Fruit fly (Drosophila melanogaster) whole organism, adult: ENCODE results near the gene LUBEL.

Experiments
- CG11617 ChIP-seq: fragments of 200-800 bp; sonication (Bioruptor generic); optimal IDR thresholded peaks from 2 replicates; lab custom pipeline; 2017; ENCODE audit warnings: mild to moderate bottlenecking, missing biosample characterization, missing genetic modification reagents, missing genetic modification characterization
- CG12768 ChIP-seq: fragments of 200-800 bp; sonication (Bioruptor generic); optimal IDR thresholded peaks from 2 replicates; lab custom pipeline; 2017; ENCODE audit warnings: missing biosample characterization, missing genetic modification characterization, mild to moderate bottlenecking, moderate library complexity, missing genetic modification reagents
- CG14711 ChIP-seq: fragments of 200-800 bp; sonication (Bioruptor generic); optimal IDR thresholded peaks from 2 replicates; lab custom pipeline; 2018; ENCODE audit warnings: missing biosample characterization, mild to moderate bottlenecking, missing genetic modification characterization, moderate library complexity
- CG1620 ChIP-seq: fragments of 200-800 bp; sonication (Bioruptor generic); optimal IDR thresholded peaks from 2 replicates; lab custom pipeline; 2016; ENCODE audit warnings: missing biosample characterization, missing genetic modification characterization
- CG33017 ChIP-seq: fragments of 200-800 bp; sonication (Bioruptor generic); optimal IDR thresholded peaks from 2 replicates; lab custom pipeline; 2018; ENCODE audit warnings: missing biosample characterization, mild to moderate bottlenecking, missing genetic modification characterization, moderate library complexity
- CG5204 ChIP-seq: fragments of 200-800 bp; sonication (Bioruptor generic); optimal IDR thresholded peaks from 2 replicates; lab custom pipeline; 2016; ENCODE audit warnings: missing biosample characterization, missing genetic modification characterization
- CG7045 ChIP-seq: fragments of 200-800 bp; sonication (Bioruptor generic); optimal IDR thresholded peaks from 2 replicates; lab custom pipeline; 2017; ENCODE audit warnings: missing biosample characterization, mild to moderate bottlenecking, missing genetic modification characterization
- CG7101 ChIP-seq: fragments of 200-800 bp; sonication (Bioruptor generic); optimal IDR thresholded peaks from 2 replicates; lab custom pipeline; 2018; ENCODE audit warnings: missing biosample characterization, mild to moderate bottlenecking, missing genetic modification characterization, moderate library complexity
- Clk ChIP-seq: fragments of 200-800 bp; sonication (Bioruptor generic); optimal IDR thresholded peaks from 2 replicates; lab custom pipeline; 2017; ENCODE audit warnings: missing biosample characterization, missing genetic modification characterization
- Crg-1 ChIP-seq: fragments of 200-800 bp; sonication (Bioruptor generic); optimal IDR thresholded peaks from 2 replicates; lab custom pipeline; 2016; ENCODE audit warnings: missing biosample characterization, missing genetic modification characterization
- Hr96 ChIP-seq: fragments of 200-800 bp; sonication (Bioruptor generic); optimal IDR thresholded peaks from 2 replicates; lab custom pipeline; 2016; ENCODE audit warnings: missing biosample characterization, missing genetic modification characterization
- Mnt ChIP-seq: fragments of 200-800 bp; sonication (Bioruptor generic); optimal IDR thresholded peaks from 2 replicates; lab custom pipeline; 2016; ENCODE audit warnings: missing biosample characterization, mild to moderate bottlenecking, missing genetic modification characterization
- bab1 ChIP-seq: fragments of 200-800 bp; sonication (Bioruptor generic); optimal IDR thresholded peaks from 3 replicates; lab custom pipeline; 2019; ENCODE audit warnings: missing biosample characterization, mild to moderate bottlenecking, missing genetic modification characterization, moderate library complexity
- cic ChIP-seq: fragments of 200-800 bp; sonication (Bioruptor generic); optimal IDR thresholded peaks from 2 replicates; lab custom pipeline; 2017; ENCODE audit warnings: missing biosample characterization, mild to moderate bottlenecking, missing genetic modification characterization, moderate library complexity
- cnc ChIP-seq, 2 experiments: fragments of >200 bp; optimal IDR thresholded peaks; 2 replicates each; lab custom pipeline; 2017
- kay ChIP-seq: fragments of 200-800 bp; sonication (Bioruptor generic); peaks from one replicate; lab custom pipeline; 2016; ENCODE audit warnings: missing biosample characterization, missing genetic modification characterization, borderline replicate concordance
- ovo ChIP-seq: fragments of 200-800 bp; sonication (Bioruptor generic); optimal IDR thresholded peaks from 2 replicates; lab custom pipeline; 2016; ENCODE audit warnings: missing biosample characterization, missing genetic modification characterization
- pad ChIP-seq: fragments of 200-800 bp; sonication (Bioruptor generic); optimal IDR thresholded peaks from 3 replicates; lab custom pipeline; 2017; ENCODE audit warnings: missing biosample characterization, missing genetic modification characterization, mild to moderate bottlenecking, moderate library complexity, missing genetic modification reagents
- tj ChIP-seq: fragments of 200-800 bp; sonication (Bioruptor generic); optimal IDR thresholded peaks from 3 replicates; lab custom pipeline; 2017; ENCODE audit warnings: missing biosample characterization, mild to moderate bottlenecking, missing genetic modification characterization, moderate library complexity
- toe ChIP-seq: fragments of 200-800 bp; sonication (Bioruptor generic); optimal IDR thresholded peaks from 2 replicates; lab custom pipeline; 2016; ENCODE audit warnings: missing biosample characterization, missing genetic modification characterization

Gene LUBEL

dm6 chr2L:6786674-6787028 is 14.1 kb upstream of the LUBEL start, which contains the start of gene nrv1:
Gene nrv1 (minus strand): TSS chr2L:6786861.
- TF ChIP-seq kay (no peak), CG14711 (tag; lab: Kevin White, UChicago) (no peak), Hr96 (GFP tag; lab: Kevin White, UChicago) (no peak), cic (GFP tag; lab: Kevin White, UChicago) (no peak), Crg-1 (no peak), CG11617 (GFP tag; lab: Kevin White, UChicago) (no peak), ovo (GFP tag; lab: Kevin White, UChicago) (no peak), CG1620 (GFP tag; lab: Kevin White, UChicago) (no peak), CG33017 (no peak), tj (GFP tag; lab: Kevin White, UChicago) (no peak), CG7101 (tag; lab: Kevin White, UChicago) (no peak), CG12768 (GFP tag; lab: Kevin White, UChicago) (no peak), CG5204 (no peak), CG7045 (GFP tag; lab: Kevin White, UChicago) (no peak), bab1 (GFP tag; lab: Kevin White, UChicago) (no peak), cnc (optimal IDR thresholded peaks at IDR 0.05; lab: Kevin White, UChicago) (no peak)

DNA sequence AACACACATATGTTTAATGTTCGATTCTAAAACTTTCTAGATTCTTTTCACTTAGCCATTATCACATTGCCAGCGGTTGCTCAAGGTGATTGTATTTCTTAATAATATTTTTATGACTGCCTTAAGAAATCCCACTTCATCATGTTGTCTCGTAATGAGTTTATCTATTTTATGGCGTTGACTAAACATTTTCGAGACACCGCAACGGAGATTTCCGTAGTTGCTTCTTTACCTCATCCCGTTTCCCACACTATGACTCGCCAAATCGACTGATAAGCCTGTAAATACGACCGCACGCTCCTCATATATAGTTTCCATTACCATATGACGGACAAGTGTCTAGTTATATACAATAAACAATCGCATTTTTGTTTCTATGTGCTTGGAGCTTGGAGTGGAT is 13.0 kb upstream of the LUBEL start:
- TF ChIP-seq CG7101 (tag; lab: Kevin White, UChicago) (peak; percentile 20), cic (GFP tag; lab: Kevin White, UChicago) (peak; percentile 53), CG12768 (GFP tag; lab: Kevin White, UChicago) (peak; percentile 0), Crg-1 (no peak), CG11617 (GFP tag; lab: Kevin White, UChicago) (no peak), kay (peak; percentile 97), cnc (optimal IDR thresholded peaks at IDR 0.05; lab: Kevin White, UChicago) (peak in 1 of 2 experiments; percentile 23)

- TF ChIP-seq Clk (GFP tag; lab: Kevin White, UChicago): no peak
- TF ChIP-seq kay: peak; percentile 91
- TF ChIP-seq tj (GFP tag; lab: Kevin White, UChicago): peak; percentile 33
- no peak for TF ChIP-seq Hr96 (GFP tag; lab: Kevin White, UChicago)
- TF ChIP-seq bab1 (GFP tag; lab: Kevin White, UChicago): no peak
- no peak for TF ChIP-seq CG11617 (GFP tag; lab: Kevin White, UChicago)
Measured at dm6 chr2L:6784235-6784634, 11.7 kb upstream of the LUBEL start.

- peak; percentile 26 for TF ChIP-seq pad (GFP tag; lab: Kevin White, UChicago)
- TF ChIP-seq Clk (GFP tag; lab: Kevin White, UChicago): no peak
Measured at dm6 chr2L:6783395-6783794, 10.8 kb upstream of the LUBEL start.

dm6 chr2L:6774853-6775252 is 2.3 kb upstream of the LUBEL start:
- TF ChIP-seq CG33017 (peak; percentile 13), CG12768 (GFP tag; lab: Kevin White, UChicago) (no peak), Clk (GFP tag; lab: Kevin White, UChicago) (no peak), cic (GFP tag; lab: Kevin White, UChicago) (no peak), CG5204 (peak; percentile 22), Crg-1 (no peak), bab1 (GFP tag; lab: Kevin White, UChicago) (no peak), cnc (optimal IDR thresholded peaks at IDR 0.05; lab: Kevin White, UChicago) (no peak), tj (GFP tag; lab: Kevin White, UChicago) (peak; percentile 12), CG7045 (GFP tag; lab: Kevin White, UChicago) (peak; percentile 16), ovo (GFP tag; lab: Kevin White, UChicago) (no peak), toe (GFP tag; lab: Kevin White, UChicago) (no peak), CG7101 (tag; lab: Kevin White, UChicago) (no peak), Hr96 (GFP tag; lab: Kevin White, UChicago) (peak; percentile 4)

DNA sequence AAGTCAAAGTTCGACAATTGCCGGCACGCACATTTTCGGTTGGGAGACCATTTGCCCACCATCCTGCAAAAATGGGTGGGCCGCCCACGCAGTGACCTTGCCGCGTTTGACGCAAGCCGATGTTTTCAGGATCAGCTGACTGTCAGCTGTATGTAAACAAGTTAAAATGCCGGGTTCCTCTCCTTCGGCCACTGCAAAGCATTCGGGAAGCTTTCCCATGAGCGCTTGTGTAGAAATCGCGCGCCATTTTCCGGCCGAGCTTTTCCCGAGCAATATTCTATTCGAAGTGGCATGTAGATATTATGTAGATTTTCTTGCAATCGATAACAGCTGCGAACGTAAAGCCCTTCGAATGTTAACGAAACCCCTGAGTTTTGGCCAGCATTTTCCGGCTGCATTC is 1.1 kb upstream of the LUBEL start, which contains the start of gene CG17378:
CG17378 (plus strand) TSS at position 397 of the 400 bp plus-strand sequence.
- no peak for TF ChIP-seq cic (GFP tag; lab: Kevin White, UChicago)
- TF ChIP-seq Mnt (GFP tag; lab: Kevin White, UChicago): no peak
- no peak for TF ChIP-seq CG5204
- TF ChIP-seq CG11617 (GFP tag; lab: Kevin White, UChicago): no peak
- TF ChIP-seq tj (GFP tag; lab: Kevin White, UChicago): no peak
- no peak for TF ChIP-seq CG33017
- TF ChIP-seq CG1620 (GFP tag; lab: Kevin White, UChicago): no peak
- TF ChIP-seq bab1 (GFP tag; lab: Kevin White, UChicago): no peak
- TF ChIP-seq toe (GFP tag; lab: Kevin White, UChicago): no peak
- no peak for TF ChIP-seq CG12768 (GFP tag; lab: Kevin White, UChicago)
- no peak for TF ChIP-seq cnc (optimal IDR thresholded peaks at IDR 0.05; lab: Kevin White, UChicago)
- TF ChIP-seq pad (GFP tag; lab: Kevin White, UChicago): no peak
- no peak for TF ChIP-seq CG7045 (GFP tag; lab: Kevin White, UChicago)

DNA sequence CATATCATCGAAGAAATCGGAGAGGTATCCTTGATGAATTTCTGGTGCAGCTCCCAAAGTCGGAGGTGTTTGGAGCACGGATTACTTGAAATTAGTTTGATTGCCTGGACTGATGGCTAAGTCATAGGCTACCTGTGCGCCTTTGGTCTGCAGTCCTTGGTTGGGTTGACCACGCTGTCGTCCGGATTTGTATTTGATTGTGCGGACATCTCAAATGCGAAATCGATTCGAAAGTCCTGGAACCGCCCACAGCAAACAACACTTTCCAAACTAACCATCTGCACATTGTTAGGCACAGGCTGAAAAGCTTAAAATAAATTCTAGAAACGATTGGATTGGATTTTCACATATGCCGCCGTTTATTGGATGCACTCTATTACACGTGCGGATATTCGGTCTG is 13.0 kb downstream of the LUBEL start, which contains the start of gene CG11322:
CG11322 (minus strand) TSS at position 101 of the 400 bp plus-strand sequence.
- no peak for TF ChIP-seq bab1 (GFP tag; lab: Kevin White, UChicago)
- TF ChIP-seq Crg-1: no peak
- TF ChIP-seq CG5204: no peak
- no peak for TF ChIP-seq CG33017
- no peak for TF ChIP-seq CG7045 (GFP tag; lab: Kevin White, UChicago)
- no peak for TF ChIP-seq Clk (GFP tag; lab: Kevin White, UChicago)
- TF ChIP-seq CG7101 (tag; lab: Kevin White, UChicago): no peak
- TF ChIP-seq Hr96 (GFP tag; lab: Kevin White, UChicago): no peak
- TF ChIP-seq kay: no peak
- no peak for TF ChIP-seq Mnt (GFP tag; lab: Kevin White, UChicago)
- no peak for TF ChIP-seq CG12768 (GFP tag; lab: Kevin White, UChicago)
- TF ChIP-seq tj (GFP tag; lab: Kevin White, UChicago): no peak
- no peak for TF ChIP-seq CG1620 (GFP tag; lab: Kevin White, UChicago)
- TF ChIP-seq CG11617 (GFP tag; lab: Kevin White, UChicago): no peak
- no peak for TF ChIP-seq toe (GFP tag; lab: Kevin White, UChicago)
- no peak for TF ChIP-seq pad (GFP tag; lab: Kevin White, UChicago)
